Fruit fly (Drosophila melanogaster) Kc167 (cell line): ENCODE measurements around the gene 2mit.

Experiments
- Myc ChIP-seq: fragments of >200 bp; optimal IDR thresholded peaks from 2 replicates; lab custom pipeline; 2017; ENCODE audit warnings: missing external identifiers
- Sin3A ChIP-seq: fragments of >200 bp; optimal IDR thresholded peaks from 2 replicates; lab custom pipeline; 2018; ENCODE audit warnings: missing external identifiers
- h ChIP-seq: fragments of >200 bp; optimal IDR thresholded peaks from 3 replicates; lab custom pipeline; 2018; ENCODE audit warnings: missing external identifiers
- insv ChIP-seq: fragments of >200 bp; optimal IDR thresholded peaks from 3 replicates; lab custom pipeline; 2018; ENCODE audit warnings: missing external identifiers
- psq ChIP-seq: fragments of >200 bp; optimal IDR thresholded peaks from 2 replicates; lab custom pipeline; 2017; ENCODE audit warnings: missing external identifiers
- ttk ChIP-seq: sonication (Bioruptor generic); optimal IDR thresholded peaks from 2 replicates; lab custom pipeline; 2017; ENCODE audit warnings: missing external identifiers

Gene 2mit

dm6 chr3R:13085924-13086323, 69.6 kb downstream of the 2mit start, which contains the start of gene CG43063:
Gene CG43063, plus strand, starts transcription at chr3R:13086224.
- TF ChIP-seq psq (no peak), Myc (lab: Kevin White, UChicago) (no peak), ttk (no peak), insv (no peak), h (lab: Kevin White, UChicago) (no peak), Sin3A (lab: Kevin White, UChicago) (no peak)

dm6 chr3R:13082382-13082781, 73.1 kb downstream of the 2mit start:
- no peak for TF ChIP-seq Myc (lab: Kevin White, UChicago)
- no peak for TF ChIP-seq Sin3A (lab: Kevin White, UChicago)
- TF ChIP-seq psq: no peak
- TF ChIP-seq ttk: no peak
- TF ChIP-seq insv: no peak
- no peak for TF ChIP-seq h (lab: Kevin White, UChicago)

- no peak for TF ChIP-seq insv
- TF ChIP-seq ttk: no peak
- no peak for TF ChIP-seq Myc (lab: Kevin White, UChicago)
- no peak for TF ChIP-seq h (lab: Kevin White, UChicago)
- no peak for TF ChIP-seq psq
- no peak for TF ChIP-seq Sin3A (lab: Kevin White, UChicago)
These were observed 77.2 kb downstream of the 2mit start for dm6 chr3R:13078263-13078662.

- no peak for TF ChIP-seq h (lab: Kevin White, UChicago)
- TF ChIP-seq Sin3A (lab: Kevin White, UChicago): no peak
- no peak for TF ChIP-seq Myc (lab: Kevin White, UChicago)
- TF ChIP-seq ttk: no peak
- no peak for TF ChIP-seq psq
These were observed 78.2 kb downstream of the 2mit start for dm6 chr3R:13077262-13077661.

dm6 chr3R:13075728-13076127, 79.8 kb downstream of the 2mit start:
- no peak for TF ChIP-seq psq
- TF ChIP-seq ttk: no peak
- no peak for TF ChIP-seq h (lab: Kevin White, UChicago)
- TF ChIP-seq insv: no peak
- no peak for TF ChIP-seq Myc (lab: Kevin White, UChicago)
- no peak for TF ChIP-seq Sin3A (lab: Kevin White, UChicago)

dm6 chr3R:13074588-13074987, 80.9 kb downstream of the 2mit start:
- TF ChIP-seq psq: no peak
- TF ChIP-seq Myc (lab: Kevin White, UChicago): no peak
- no peak for TF ChIP-seq Sin3A (lab: Kevin White, UChicago)
- TF ChIP-seq insv: no peak
- TF ChIP-seq h (lab: Kevin White, UChicago): no peak
- no peak for TF ChIP-seq ttk

- TF ChIP-seq Sin3A (lab: Kevin White, UChicago) (no peak), psq (no peak), ttk (no peak), Myc (lab: Kevin White, UChicago) (no peak), insv (no peak), h (lab: Kevin White, UChicago) (no peak)
These were observed 82.3 kb downstream of the 2mit start for dm6 chr3R:13073174-13073573.

- TF ChIP-seq Sin3A (lab: Kevin White, UChicago) (no peak), insv (no peak), psq (no peak), ttk (no peak), Myc (lab: Kevin White, UChicago) (no peak), h (lab: Kevin White, UChicago) (no peak)
These were observed 83.4 kb downstream of the 2mit start for dm6 chr3R:13072052-13072451.
